Worm (Caenorhabditis elegans): ENCODE data around the gene mdt-10.

- TF ChIP-seq tbx-11 (GFP tag; IDR thresholded peaks at IDR 0.05): no peak
- no peak for TF ChIP-seq flt-1 (GFP tag; IDR thresholded peaks at IDR 0.05)
- no peak for TF ChIP-seq tra-4 (tag; optimal IDR thresholded peaks at IDR 0.05)
These were observed 37.2 kb upstream of the mdt-10 start for ce11 chrII:7891869-7892615.
